Fruit fly (Drosophila melanogaster) whole organism, embryonic: ENCODE data around the gene CG11374.

Experiments
- B-H2 ChIP-seq: fragments of 200-800 bp; sonication (Bioruptor generic); optimal IDR thresholded peaks from 2 replicates; lab custom pipeline; 2018; ENCODE audit warnings: missing biosample characterization, mild to moderate bottlenecking, missing genetic modification characterization
- Blimp-1 ChIP-seq: fragments of 200-800 bp; sonication (Bioruptor generic); optimal IDR thresholded peaks from 3 replicates; lab custom pipeline; 2018; ENCODE audit warnings: missing biosample characterization, missing genetic modification characterization, mild to moderate bottlenecking, moderate library complexity, missing genetic modification reagents
- CG11504 ChIP-seq: fragments of 200-800 bp; sonication (Bioruptor generic); optimal IDR thresholded peaks from 3 replicates; lab custom pipeline; 2019; ENCODE audit warnings: missing biosample characterization, mild to moderate bottlenecking, missing genetic modification characterization, moderate library complexity
- CG11723 ChIP-seq: fragments of 200-800 bp; sonication (Bioruptor generic); optimal IDR thresholded peaks from 2 replicates; lab custom pipeline; 2017; ENCODE audit warnings: missing biosample characterization, mild to moderate bottlenecking, missing genetic modification characterization
- CG1233 ChIP-seq: fragments of 200-800 bp; sonication (Bioruptor generic); optimal IDR thresholded peaks from 4 replicates; lab custom pipeline; 2018; ENCODE audit warnings: missing biosample characterization, mild to moderate bottlenecking, missing genetic modification characterization
- CG12769 ChIP-seq: fragments of 200-800 bp; sonication (Bioruptor generic); optimal IDR thresholded peaks from 2 replicates; lab custom pipeline; 2019; ENCODE audit warnings: missing biosample characterization, mild to moderate bottlenecking, missing genetic modification characterization, moderate library complexity
- CG13287 ChIP-seq: fragments of 200-800 bp; sonication (Bioruptor generic); IDR thresholded peaks from 2 replicates; pipeline ENCODE4 v1.3.6; 2022; ENCODE audit warnings: missing biosample characterization, missing genetic modification characterization; ENCODE audit not compliant: partially characterized antibody
- CG13296 ChIP-seq: fragments of 200-800 bp; sonication (Bioruptor generic); optimal IDR thresholded peaks from 3 replicates; lab custom pipeline; 2018; ENCODE audit warnings: missing biosample characterization, mild to moderate bottlenecking, missing genetic modification characterization
- CG15514 ChIP-seq: fragments of 200-800 bp; sonication (Bioruptor generic); optimal IDR thresholded peaks from 3 replicates; lab custom pipeline; 2017; ENCODE audit warnings: missing biosample characterization, missing genetic modification characterization, mild to moderate bottlenecking, moderate library complexity, missing genetic modification reagents
- CG1603 ChIP-seq: fragments of 200-800 bp; sonication (Bioruptor generic); optimal IDR thresholded peaks from 2 replicates; lab custom pipeline; 2019; ENCODE audit warnings: missing biosample characterization, mild to moderate bottlenecking, missing genetic modification characterization, moderate library complexity
- CG1647 ChIP-seq: fragments of 200-800 bp; sonication (Bioruptor generic); optimal IDR thresholded peaks from 3 replicates; lab custom pipeline; 2016; ENCODE audit warnings: missing biosample characterization, missing genetic modification characterization
- CG17359 ChIP-seq: fragments of 200-800 bp; sonication (Bioruptor generic); optimal IDR thresholded peaks from 3 replicates; lab custom pipeline; 2018; ENCODE audit warnings: missing biosample characterization, mild to moderate bottlenecking, missing genetic modification characterization, moderate library complexity
- CG17802 ChIP-seq: fragments of 200-800 bp; sonication (Bioruptor generic); optimal IDR thresholded peaks from 2 replicates; lab custom pipeline; 2018; ENCODE audit warnings: missing biosample characterization, mild to moderate bottlenecking, missing genetic modification characterization, moderate library complexity
- CG18619 ChIP-seq: fragments of 200-800 bp; sonication (Bioruptor generic); optimal IDR thresholded peaks from 3 replicates; lab custom pipeline; 2017; ENCODE audit warnings: missing biosample characterization, mild to moderate bottlenecking, missing genetic modification characterization
- CG31441 ChIP-seq: fragments of 200-800 bp; sonication (Bioruptor generic); IDR thresholded peaks from 2 replicates; pipeline ENCODE4 v1.3.6; 2022; ENCODE audit warnings: missing biosample characterization, missing genetic modification characterization
- CG34376 ChIP-seq: fragments of 200-800 bp; sonication (Bioruptor generic); optimal IDR thresholded peaks from 2 replicates; lab custom pipeline; 2018; ENCODE audit warnings: missing biosample characterization, mild to moderate bottlenecking, missing genetic modification characterization
- CG4328 ChIP-seq: fragments of 200-800 bp; sonication (Bioruptor generic); optimal IDR thresholded peaks from 3 replicates; lab custom pipeline; 2017; ENCODE audit warnings: missing biosample characterization, missing genetic modification reagents, missing genetic modification characterization
- CG6813 ChIP-seq: fragments of 200-800 bp; sonication (Bioruptor generic); optimal IDR thresholded peaks from 2 replicates; lab custom pipeline; 2017; ENCODE audit warnings: missing biosample characterization, missing genetic modification characterization, mild to moderate bottlenecking, moderate library complexity, missing genetic modification reagents
- CG7372 ChIP-seq: fragments of 200-800 bp; sonication (Bioruptor generic); IDR thresholded peaks from 2 replicates; pipeline ENCODE4 v1.3.6; 2022; ENCODE audit warnings: missing biosample characterization, missing genetic modification characterization
- CG8290 ChIP-seq, 3 experiments: fragments of 200-800 bp; sonication (Bioruptor generic); optimal IDR thresholded peaks; 2 replicates each; lab custom pipeline; 2016 to 2019; ENCODE audit warnings: missing biosample characterization in 3 of 3, missing genetic modification characterization in 3 of 3, mild to moderate bottlenecking in 2 of 3, moderate library complexity in 1 of 3
- Eip74EF ChIP-seq, 2 experiments: fragments of 200-800 bp in 1 of 2; fragments of >200 bp in 1 of 2; sonication (Bioruptor generic) in 1 of 2; optimal IDR thresholded peaks; 2 replicates each; lab custom pipeline; 2017 to 2019; ENCODE audit warnings: missing biosample characterization in 2 of 2, missing genetic modification characterization in 2 of 2, mild to moderate bottlenecking in 1 of 2, moderate library complexity in 1 of 2
- Fer1 ChIP-seq: fragments of 200-800 bp; sonication (Bioruptor generic); optimal IDR thresholded peaks from 2 replicates; lab custom pipeline; 2017; ENCODE audit warnings: missing biosample characterization, mild to moderate bottlenecking, missing genetic modification characterization
- Gsc ChIP-seq: fragments of 200-800 bp; sonication (Bioruptor generic); IDR thresholded peaks from 2 replicates; pipeline ENCODE4 v1.3.6; 2022; ENCODE audit warnings: missing biosample characterization, missing genetic modification characterization
- H15 ChIP-seq: fragments of 200-800 bp; sonication (Bioruptor generic); IDR thresholded peaks from 3 replicates; pipeline ENCODE4 v1.3.6; 2022; ENCODE audit warnings: missing biosample characterization, missing genetic modification characterization
- Hmr ChIP-seq: fragments of 200-800 bp; sonication (Bioruptor generic); optimal IDR thresholded peaks from 3 replicates; lab custom pipeline; 2017; ENCODE audit warnings: mild to moderate bottlenecking, missing biosample characterization, missing genetic modification reagents, missing genetic modification characterization
- Lhr ChIP-seq: fragments of 200-800 bp; sonication (Bioruptor generic); optimal IDR thresholded peaks from 3 replicates; lab custom pipeline; 2017; ENCODE audit warnings: mild to moderate bottlenecking, missing biosample characterization, missing genetic modification reagents, missing genetic modification characterization
- Neu2 ChIP-seq: fragments of 200-800 bp; sonication (Bioruptor generic); optimal IDR thresholded peaks from 3 replicates; lab custom pipeline; 2016; ENCODE audit warnings: missing biosample characterization, missing genetic modification characterization, borderline replicate concordance
- NfI ChIP-seq: fragments of 200-800 bp; sonication (Bioruptor generic); optimal IDR thresholded peaks from 3 replicates; lab custom pipeline; 2018; ENCODE audit warnings: missing biosample characterization, mild to moderate bottlenecking, missing genetic modification characterization, moderate library complexity
- Sin3A ChIP-seq: fragments of >200 bp; optimal IDR thresholded peaks from 2 replicates; lab custom pipeline; 2018
- Xrp1 ChIP-seq: fragments of 200-800 bp; sonication (Bioruptor generic); IDR thresholded peaks from 2 replicates; pipeline ENCODE4 v1.3.6; 2022; ENCODE audit warnings: missing biosample characterization, missing genetic modification characterization
- aop ChIP-seq: fragments of 200-800 bp; sonication (Bioruptor generic); IDR thresholded peaks from 2 replicates; pipeline ENCODE4 v1.3.6; 2022; ENCODE audit warnings: missing biosample characterization, missing genetic modification characterization
- corto ChIP-seq: fragments of 200-800 bp; sonication (Bioruptor generic); optimal IDR thresholded peaks from 2 replicates; lab custom pipeline; 2016; ENCODE audit warnings: missing biosample characterization, mild to moderate bottlenecking, missing genetic modification characterization, moderate library complexity
- disco-r ChIP-seq: fragments of 200-800 bp; sonication (Bioruptor generic); optimal IDR thresholded peaks from 2 replicates; lab custom pipeline; 2016; ENCODE audit warnings: missing biosample characterization, missing genetic modification characterization
- eyg ChIP-seq: fragments of 200-800 bp; sonication (Bioruptor generic); optimal IDR thresholded peaks from 3 replicates; lab custom pipeline; 2016; ENCODE audit warnings: missing biosample characterization, missing genetic modification characterization
- fd64A ChIP-seq: fragments of 200-800 bp; sonication (Bioruptor generic); optimal IDR thresholded peaks from 3 replicates; lab custom pipeline; 2018; ENCODE audit warnings: missing biosample characterization, mild to moderate bottlenecking, missing genetic modification characterization
- gem ChIP-seq: fragments of 200-800 bp; sonication (Bioruptor generic); optimal IDR thresholded peaks from 2 replicates; lab custom pipeline; 2019; ENCODE audit warnings: missing biosample characterization, mild to moderate bottlenecking, missing genetic modification characterization, moderate library complexity
- hkb ChIP-seq, 2 experiments: fragments of 200-800 bp in 1 of 2; fragments of >200 bp in 1 of 2; sonication (Bioruptor generic) in 1 of 2; IDR thresholded peaks in 1 of 2; optimal IDR thresholded peaks in 1 of 2; 2 replicates each; pipeline versions ENCODE4 v1.3.6 to Lab custom; 2017 to 2022; ENCODE audit warnings: missing biosample characterization in 1 of 2, missing genetic modification characterization in 1 of 2
- lab ChIP-seq: fragments of 200-800 bp; sonication (Bioruptor generic); optimal IDR thresholded peaks from 3 replicates; lab custom pipeline; 2017; ENCODE audit warnings: missing biosample characterization, missing genetic modification characterization, mild to moderate bottlenecking, moderate library complexity, missing genetic modification reagents
- lbe ChIP-seq: fragments of 200-800 bp; sonication (Bioruptor generic); optimal IDR thresholded peaks from 2 replicates; lab custom pipeline; 2016; ENCODE audit warnings: missing biosample characterization, mild to moderate bottlenecking, missing genetic modification characterization
- mirr ChIP-seq: fragments of 200-800 bp; sonication (Bioruptor generic); optimal IDR thresholded peaks from 3 replicates; lab custom pipeline; 2018; ENCODE audit warnings: missing biosample characterization, mild to moderate bottlenecking, missing genetic modification characterization
- odd ChIP-seq: fragments of 200-800 bp; sonication (Bioruptor generic); optimal IDR thresholded peaks from 2 replicates; lab custom pipeline; 2017; ENCODE audit warnings: missing biosample characterization, mild to moderate bottlenecking, missing genetic modification characterization
- phol ChIP-seq: fragments of 200-800 bp; sonication (Bioruptor generic); optimal IDR thresholded peaks from 3 replicates; lab custom pipeline; 2018; ENCODE audit warnings: missing biosample characterization, mild to moderate bottlenecking, missing genetic modification characterization, moderate library complexity
- pnt ChIP-seq: fragments of 200-800 bp; sonication (Bioruptor generic); optimal IDR thresholded peaks from 3 replicates; lab custom pipeline; 2016; ENCODE audit warnings: missing biosample characterization, missing genetic modification characterization
- scrt ChIP-seq: fragments of 200-800 bp; sonication (Bioruptor generic); optimal IDR thresholded peaks from 2 replicates; lab custom pipeline; 2018; ENCODE audit warnings: missing biosample characterization, mild to moderate bottlenecking, missing genetic modification characterization, moderate library complexity
- sob ChIP-seq: fragments of 200-800 bp; sonication (Bioruptor generic); IDR thresholded peaks from 2 replicates; pipeline ENCODE4 v1.3.6; 2022; ENCODE audit warnings: missing biosample characterization, missing genetic modification characterization
- stc ChIP-seq: fragments of 200-800 bp; sonication (Bioruptor generic); IDR thresholded peaks from 2 replicates; pipeline ENCODE4 v1.3.6; 2022; ENCODE audit warnings: missing biosample characterization, missing genetic modification characterization
- unpg ChIP-seq: fragments of 200-800 bp; sonication (Bioruptor generic); optimal IDR thresholded peaks from 3 replicates; lab custom pipeline; 2018; ENCODE audit warnings: missing biosample characterization, mild to moderate bottlenecking, missing genetic modification characterization, moderate library complexity
- wek ChIP-seq: fragments of 200-800 bp; sonication (Bioruptor generic); optimal IDR thresholded peaks from 3 replicates; lab custom pipeline; 2018; ENCODE audit warnings: missing biosample characterization, mild to moderate bottlenecking, missing genetic modification characterization, moderate library complexity

Gene CG11374

DNA sequence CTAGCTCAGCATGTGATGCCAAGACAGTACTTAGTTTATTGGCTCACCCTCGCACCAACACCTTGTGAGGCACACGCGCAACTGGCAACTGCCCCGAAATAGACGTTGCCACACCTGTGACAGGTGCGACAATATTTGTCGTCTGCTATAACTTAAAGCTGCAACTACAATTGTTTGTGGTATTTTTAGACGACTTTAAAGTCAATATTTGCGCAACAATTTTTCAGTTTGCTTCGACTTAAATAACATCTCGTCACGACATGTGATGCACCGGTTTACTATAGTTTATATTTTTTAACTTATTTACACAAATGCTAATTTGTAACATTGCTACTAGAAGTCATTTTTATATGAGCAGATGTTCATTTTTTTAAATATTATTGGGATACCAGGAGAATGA, 5.0 kb downstream of the CG11374 start (continued):
- TF ChIP-seq CG13287 (no peak), B-H2 (peak; percentile 4), Sin3A (lab: Kevin White, UChicago) (no peak), H15 (GFP tag; lab: Robert Waterston, UW) (no peak), stc (peak; percentile 59), lab (peak; percentile 84), fd64A (peak; percentile 76), CG4328 (GFP tag; lab: Kevin White, UChicago) (peak; percentile 33), Blimp-1 (GFP tag; lab: Kevin White, UChicago) (peak; percentile 46), CG11504 (tag; lab: Kevin White, UChicago) (peak; percentile 30), wek (peak; percentile 79), eyg (peak; percentile 15), aop (GFP tag; lab: Robert Waterston, UW) (no peak), Fer1 (peak; percentile 76), CG7372 (GFP tag; lab: Robert Waterston, UW) (no peak), Gsc (no peak), sob (peak; percentile 36; the same call in 1 of the 2 replicates), CG8290 (GFP tag; optimal IDR thresholded peaks at IDR 0.05; lab: Kevin White, UChicago) (no peak), CG8290 (tag; optimal IDR thresholded peaks at IDR 0.05; lab: Kevin White, UChicago) (peak in 1 of 2 experiments; percentile 52), Lhr (GFP tag; lab: Kevin White, UChicago) (peak; percentile 25), unpg (GFP tag; lab: Kevin White, UChicago) (peak; percentile 47), CG17802 (tag; lab: Kevin White, UChicago) (no peak), CG1603 (tag; lab: Kevin White, UChicago) (peak; percentile 8), Xrp1 (GFP tag; lab: Robert Waterston, UW) (peak; percentile 55), CG17359 (tag; lab: Kevin White, UChicago) (peak; percentile 40), phol (tag; lab: Kevin White, UChicago) (no peak), CG18619 (GFP tag; lab: Kevin White, UChicago) (peak; percentile 28), CG15514 (peak; percentile 62), mirr (GFP tag; lab: Kevin White, UChicago) (peak; percentile 19), CG1647 (no peak), lbe (GFP tag; lab: Kevin White, UChicago) (peak; percentile 78), pnt (GFP tag; lab: Kevin White, UChicago) (no peak), CG34376 (GFP tag; lab: Kevin White, UChicago) (no peak), hkb (optimal IDR thresholded peaks at IDR 0.05; lab: Kevin White, UChicago) (no peak), hkb (GFP tag; IDR thresholded peaks at IDR 0.05; lab: Robert Waterston, UW) (peak; percentile 53; the same call in 1 of the 2 replicates), Eip74EF (GFP tag; optimal IDR thresholded peaks at IDR 0.05; lab: Kevin White, UChicago) (peak in 1 of 2 experiments; percentile 46), Neu2 (GFP tag; lab: Kevin White, UChicago) (no peak), CG12769 (tag; lab: Kevin White, UChicago) (peak; percentile 35), disco-r (GFP tag; lab: Kevin White, UChicago) (no peak), corto (GFP tag; lab: Kevin White, UChicago) (peak; percentile 26), CG31441 (GFP tag; lab: Robert Waterston, UW) (peak; percentile 20; the same call in 1 of the 2 replicates), CG1233 (GFP tag; lab: Kevin White, UChicago) (peak; percentile 68), CG11723 (GFP tag; lab: Kevin White, UChicago) (peak; percentile 58), CG6813 (GFP tag; lab: Kevin White, UChicago) (peak; percentile 76), gem (tag; lab: Kevin White, UChicago) (peak; percentile 22), NfI (peak; percentile 22), odd (GFP tag; lab: Kevin White, UChicago) (peak; percentile 71), scrt (GFP tag; lab: Kevin White, UChicago) (peak; percentile 37), Hmr (GFP tag; lab: Kevin White, UChicago) (peak; percentile 49), CG13296 (peak; percentile 72)
